Fruit fly (Drosophila melanogaster) whole organism, wandering third instar larva: ENCODE data around the gene CG42263.

Experiments
- Abd-B ChIP-seq: fragments of >200 bp; optimal IDR thresholded peaks from 2 replicates; lab custom pipeline; 2017; ENCODE audit warnings: missing biosample characterization, missing genetic modification characterization
- CG32264 ChIP-seq: fragments of 200-800 bp; sonication (Bioruptor generic); optimal IDR thresholded peaks from 2 replicates; lab custom pipeline; 2016; ENCODE audit warnings: missing biosample characterization, missing genetic modification characterization
- CG9705 ChIP-seq: fragments of 200-800 bp; sonication (Bioruptor generic); optimal IDR thresholded peaks from 2 replicates; lab custom pipeline; 2018; ENCODE audit warnings: missing biosample characterization, mild to moderate bottlenecking, missing genetic modification characterization
- CrebA ChIP-seq: fragments of 200-800 bp; sonication (Bioruptor generic); optimal IDR thresholded peaks from 2 replicates; lab custom pipeline; 2016; ENCODE audit warnings: missing biosample characterization, mild to moderate bottlenecking, missing genetic modification characterization, borderline replicate concordance
- Dfd ChIP-seq: fragments of >200 bp; optimal IDR thresholded peaks from 2 replicates; lab custom pipeline; 2017; ENCODE audit warnings: missing biosample characterization, missing genetic modification characterization
- Dif ChIP-seq: fragments of 200-275, 200-300 bp; sonication (Bioruptor generic); optimal IDR thresholded peaks from 2 replicates; lab custom pipeline; 2018; ENCODE audit warnings: missing biosample characterization, missing genetic modification characterization; ENCODE audit not compliant: partially characterized antibody
- GATAd ChIP-seq: sonication (Bioruptor generic); optimal IDR thresholded peaks from 2 replicates; lab custom pipeline; 2016; ENCODE audit warnings: missing biosample characterization, missing genetic modification characterization
- HLH106 ChIP-seq: fragments of 200-800 bp; optimal IDR thresholded peaks from 3 replicates; lab custom pipeline; 2019; ENCODE audit warnings: missing biosample characterization, mild to moderate bottlenecking, missing genetic modification characterization, moderate library complexity
- Hnf4 ChIP-seq: fragments of 200-800 bp; sonication (Bioruptor generic); optimal IDR thresholded peaks from 2 replicates; lab custom pipeline; 2016; ENCODE audit warnings: missing biosample characterization, mild to moderate bottlenecking, missing genetic modification characterization
- Hr78 ChIP-seq: fragments of >200 bp; optimal IDR thresholded peaks from 2 replicates; lab custom pipeline; 2017; ENCODE audit warnings: missing biosample characterization, missing genetic modification characterization
- Hr83 ChIP-seq: fragments of 200-300 bp; sonication (Bioruptor generic); optimal IDR thresholded peaks from 2 replicates; lab custom pipeline; 2016; ENCODE audit warnings: missing biosample characterization, mild to moderate bottlenecking, missing genetic modification characterization, moderate library complexity; ENCODE audit not compliant: poor library complexity, severe bottlenecking
- Jra ChIP-seq: sonication (Bioruptor generic); optimal IDR thresholded peaks from 2 replicates; lab custom pipeline; 2016; ENCODE audit warnings: missing biosample characterization, missing genetic modification characterization
- Mio ChIP-seq: sonication (Bioruptor generic); optimal IDR thresholded peaks from 2 replicates; lab custom pipeline; 2016; ENCODE audit warnings: missing biosample characterization, missing genetic modification characterization
- Myc ChIP-seq: fragments of >200 bp; optimal IDR thresholded peaks from 2 replicates; lab custom pipeline; 2017
- N ChIP-seq: fragments of >200 bp; optimal IDR thresholded peaks from 2 replicates; lab custom pipeline; 2018; ENCODE audit warnings: missing biosample characterization, missing external identifiers, missing genetic modification characterization
- OdsH ChIP-seq: fragments of 200-800 bp; sonication (Bioruptor generic); optimal IDR thresholded peaks from 2 replicates; lab custom pipeline; 2016; ENCODE audit warnings: missing biosample characterization, mild to moderate bottlenecking, missing genetic modification characterization
- Rel ChIP-seq, 2 experiments: fragments of 200-800 bp; sonication (Bioruptor generic) in 1 of 2; optimal IDR thresholded peaks; 2 replicates in 1 of 2; 3 replicates in 1 of 2; lab custom pipeline; 2016 to 2019; ENCODE audit warnings: mild to moderate bottlenecking in 2 of 2, missing biosample characterization in 2 of 2, missing genetic modification characterization in 2 of 2, moderate library complexity in 1 of 2
- Sp1 ChIP-seq: fragments of 200-800 bp; sonication (Bioruptor generic); optimal IDR thresholded peaks from 3 replicates; lab custom pipeline; 2019; ENCODE audit warnings: missing biosample characterization, mild to moderate bottlenecking, missing genetic modification characterization, moderate library complexity
- Vsx2 ChIP-seq: fragments of 200-300, 225-300 bp; sonication (Bioruptor generic); optimal IDR thresholded peaks from 2 replicates; lab custom pipeline; 2018; ENCODE audit warnings: missing biosample characterization, missing genetic modification characterization; ENCODE audit not compliant: partially characterized antibody
- br ChIP-seq: fragments of 200-800 bp; sonication (Bioruptor generic); optimal IDR thresholded peaks from 2 replicates; lab custom pipeline; 2016; ENCODE audit warnings: missing biosample characterization, missing genetic modification characterization
- brk ChIP-seq: fragments of 200-800 bp; sonication (Bioruptor generic); optimal IDR thresholded peaks from 2 replicates; lab custom pipeline; 2016; ENCODE audit warnings: missing biosample characterization, mild to moderate bottlenecking, missing genetic modification characterization
- dl ChIP-seq, 2 experiments: fragments of 175-275, 200-275 bp in 1 of 2; fragments of 200-275 bp in 1 of 2; sonication (Bioruptor generic); optimal IDR thresholded peaks; lab custom pipeline; 2018; ENCODE audit warnings: mild to moderate bottlenecking in 2 of 2, missing biosample characterization in 2 of 2, missing genetic modification characterization in 2 of 2, moderate library complexity in 2 of 2; ENCODE audit not compliant: partially characterized antibody in 2 of 2, insufficient read depth in 1 of 2
- dmrt93B ChIP-seq: fragments of 200-800 bp; sonication (Bioruptor generic); optimal IDR thresholded peaks from 2 replicates; lab custom pipeline; 2018; ENCODE audit warnings: missing biosample characterization, mild to moderate bottlenecking, missing genetic modification characterization
- dsf ChIP-seq: sonication (Bioruptor generic); optimal IDR thresholded peaks from 2 replicates; lab custom pipeline; 2016; ENCODE audit warnings: missing biosample characterization, missing genetic modification characterization, borderline replicate concordance
- ey ChIP-seq: fragments of 200-800 bp; sonication (Bioruptor generic); optimal IDR thresholded peaks from 2 replicates; lab custom pipeline; 2016; ENCODE audit warnings: missing biosample characterization, missing genetic modification characterization
- foxo ChIP-seq, 2 experiments: fragments of 200-800 bp; sonication (Bioruptor generic); optimal IDR thresholded peaks; 2 replicates in 1 of 2; 3 replicates in 1 of 2; lab custom pipeline; 2016 to 2017; ENCODE audit warnings: missing biosample characterization in 2 of 2, missing genetic modification characterization in 2 of 2
- fru ChIP-seq: fragments of 200-800 bp; sonication (Bioruptor generic); optimal IDR thresholded peaks from 3 replicates; lab custom pipeline; 2016; ENCODE audit warnings: missing biosample characterization, mild to moderate bottlenecking, missing genetic modification characterization
- h ChIP-seq: fragments of 200-800 bp; sonication (Bioruptor generic); optimal IDR thresholded peaks from 3 replicates; lab custom pipeline; 2016; ENCODE audit warnings: missing biosample characterization, mild to moderate bottlenecking, missing genetic modification characterization
- jim ChIP-seq: fragments of 175-275, 200-325 bp; sonication (Bioruptor generic); optimal IDR thresholded peaks from 2 replicates; lab custom pipeline; 2016; ENCODE audit warnings: missing biosample characterization, mild to moderate bottlenecking, missing genetic modification characterization
- lola ChIP-seq: fragments of >200 bp; optimal IDR thresholded peaks from 2 replicates; lab custom pipeline; 2017; ENCODE audit warnings: missing biosample characterization, missing genetic modification characterization
- pan ChIP-seq: fragments of >200 bp; optimal IDR thresholded peaks from 2 replicates; lab custom pipeline; 2017
- psq ChIP-seq: fragments of 200-800 bp; sonication (Bioruptor generic); optimal IDR thresholded peaks from 3 replicates; lab custom pipeline; 2017; ENCODE audit warnings: missing biosample characterization, mild to moderate bottlenecking, missing genetic modification characterization, moderate library complexity
- rgr ChIP-seq: fragments of 200-800 bp; sonication (Bioruptor generic); optimal IDR thresholded peaks from 3 replicates; lab custom pipeline; 2016; ENCODE audit warnings: missing biosample characterization, mild to moderate bottlenecking, missing genetic modification characterization
- sage ChIP-seq: fragments of 200-800 bp; sonication (Bioruptor generic); optimal IDR thresholded peaks from 2 replicates; lab custom pipeline; 2016; ENCODE audit warnings: missing biosample characterization, mild to moderate bottlenecking, missing genetic modification characterization
- sv ChIP-seq: fragments of 200-800 bp; sonication (Bioruptor generic); optimal IDR thresholded peaks from 3 replicates; lab custom pipeline; 2016; ENCODE audit warnings: missing biosample characterization, missing genetic modification characterization
- tai ChIP-seq: sonication (Bioruptor generic); optimal IDR thresholded peaks from 2 replicates; lab custom pipeline; 2016; ENCODE audit warnings: missing biosample characterization, missing genetic modification characterization
- usp ChIP-seq: fragments of >200 bp; optimal IDR thresholded peaks from 2 replicates; lab custom pipeline; 2017; ENCODE audit warnings: missing biosample characterization, missing genetic modification characterization
- woc ChIP-seq: sonication (Bioruptor generic); optimal IDR thresholded peaks from 2 replicates; lab custom pipeline; 2016; ENCODE audit warnings: missing biosample characterization, mild to moderate bottlenecking, missing genetic modification characterization

CG42263 gene

DNA sequence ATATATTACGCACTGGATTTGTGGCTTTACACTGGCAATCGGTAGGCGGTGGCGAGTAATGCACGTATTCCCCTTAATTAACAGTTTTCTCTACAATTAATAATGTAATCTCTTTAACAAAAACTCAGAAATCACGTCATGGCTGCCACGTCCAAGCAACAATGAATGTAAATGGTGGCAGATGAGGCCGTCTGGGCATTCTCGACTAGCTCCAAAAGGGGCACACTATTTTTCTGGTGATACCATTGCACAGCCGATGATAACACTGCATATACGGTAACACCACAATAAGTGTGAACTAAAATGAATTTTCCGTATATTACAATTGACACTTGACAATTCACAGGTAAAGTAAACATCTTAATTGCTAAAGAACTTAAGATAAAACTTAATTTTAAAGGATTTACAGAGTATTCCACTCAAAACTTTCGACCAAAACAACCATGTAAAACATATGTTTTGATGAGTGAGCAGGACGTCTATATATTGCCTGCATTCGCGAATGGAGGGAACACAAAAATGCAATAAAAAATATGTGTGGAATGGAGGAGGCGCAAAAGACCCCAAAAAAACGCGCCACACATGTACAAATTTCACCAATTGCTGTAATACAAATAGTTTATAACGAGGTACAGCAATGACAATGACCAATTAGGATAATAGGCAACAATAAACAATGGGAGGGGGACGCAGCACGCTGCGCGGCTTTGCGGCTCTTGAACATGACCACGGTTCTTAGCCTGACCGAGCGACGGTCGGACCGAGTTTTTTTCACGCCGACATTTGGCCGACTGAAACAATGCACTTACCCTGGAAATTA is 46.2 kb downstream of the CG42263 start (continued):
- TF ChIP-seq h: no peak
- no peak for TF ChIP-seq CG9705
- TF ChIP-seq lola (GFP tag; lab: Kevin White, UChicago): no peak
- TF ChIP-seq ey (GFP tag; lab: Kevin White, UChicago): no peak
- no peak for TF ChIP-seq Myc (lab: Kevin White, UChicago)
- TF ChIP-seq HLH106: peak; percentile 34
- no peak for TF ChIP-seq Dif
- TF ChIP-seq tai (GFP tag; lab: Kevin White, UChicago): no peak
- no peak for TF ChIP-seq Abd-B (GFP tag; lab: Kevin White, UChicago)

- TF ChIP-seq dmrt93B (GFP tag; lab: Kevin White, UChicago) (no peak), N (GFP tag; lab: Kevin White, UChicago) (peak; percentile 20), dsf (no peak), Hnf4 (no peak), Hr83 (GFP tag; lab: Kevin White, UChicago) (no peak), CrebA (GFP tag; lab: Kevin White, UChicago) (no peak), Dfd (GFP tag; lab: Kevin White, UChicago) (no peak), pan (lab: Kevin White, UChicago) (no peak), br (no peak), sage (GFP tag; lab: Kevin White, UChicago) (no peak), Mio (GFP tag; lab: Kevin White, UChicago) (no peak), dl (GFP tag; optimal IDR thresholded peaks at IDR 0.05; lab: Kevin White, UChicago; ENCODE audit: insufficient read depth in 1 of 2, partially characterized antibody in 2 of 2) (peak in 1 of 2 experiments; percentile 48), tai (GFP tag; lab: Kevin White, UChicago) (no peak), CG9705 (no peak), psq (GFP tag; lab: Kevin White, UChicago) (peak; percentile 11), woc (GFP tag; lab: Kevin White, UChicago) (peak; percentile 32), OdsH (GFP tag; lab: Kevin White, UChicago) (no peak), brk (no peak), Hr78 (GFP tag; lab: Kevin White, UChicago) (no peak), GATAd (GFP tag; lab: Kevin White, UChicago) (no peak), Myc (lab: Kevin White, UChicago) (no peak), ey (GFP tag; lab: Kevin White, UChicago) (no peak), foxo (GFP tag; optimal IDR thresholded peaks at IDR 0.05; lab: Kevin White, UChicago) (peak in 1 of 2 experiments; percentile 14), h (peak; percentile 75), sv (no peak), Rel (GFP tag; optimal IDR thresholded peaks at IDR 0.05; lab: Kevin White, UChicago) (no peak), Rel (tag; optimal IDR thresholded peaks at IDR 0.05; lab: Kevin White, UChicago) (peak; percentile 86), CG32264 (no peak), lola (GFP tag; lab: Kevin White, UChicago) (no peak), Abd-B (GFP tag; lab: Kevin White, UChicago) (no peak), usp (no peak), Vsx2 (GFP tag; lab: Kevin White, UChicago) (no peak), Jra (GFP tag; lab: Kevin White, UChicago) (no peak), HLH106 (no peak), Sp1 (GFP tag; lab: Kevin White, UChicago) (no peak), jim (no peak), Dif (peak; percentile 58), rgr (no peak), fru (peak; percentile 17)
Measured at dm6 chr3L:19908201-19909127, 47.1 kb downstream of the CG42263 start.
